Worm (Caenorhabditis elegans) whole organism, L2 larva: Measurements from ENCODE around the gene srh-279.

Source experiments
- C34F6.9 ChIP-seq: fragments of 150-350 bp; optimal IDR thresholded peaks from 2 replicates; lab custom pipeline; 2014; ENCODE audit warnings: missing biosample characterization, missing genetic modification characterization
- F13H6.1 ChIP-seq: sonication (generic microtip); optimal IDR thresholded peaks from 2 replicates; lab custom pipeline; 2016; ENCODE audit warnings: missing genetic modification characterization, missing compliant biosample characterization
- R02D3.7 ChIP-seq: fragments of 150-350 bp; optimal IDR thresholded peaks from 2 replicates; lab custom pipeline; 2014; ENCODE audit warnings: missing biosample characterization, missing genetic modification characterization
- ZK546.5 ChIP-seq: sonication (generic microtip); optimal IDR thresholded peaks from 2 replicates; lab custom pipeline; 2017; ENCODE audit warnings: missing biosample characterization, missing genetic modification characterization
- alr-1 ChIP-seq: fragments of 150-350 bp; optimal IDR thresholded peaks from 2 replicates; lab custom pipeline; 2014; ENCODE audit warnings: missing biosample characterization, missing genetic modification characterization
- aly-2 ChIP-seq: fragments of 150-350 bp; optimal IDR thresholded peaks from 2 replicates; lab custom pipeline; 2014; ENCODE audit warnings: missing biosample characterization, missing genetic modification characterization
- ama-1 ChIP-seq: fragments of 150-350 bp; optimal IDR thresholded peaks from 2 replicates; lab custom pipeline; 2018; ENCODE audit warnings: inconsistent platforms
- blmp-1 ChIP-seq: sonication (generic microtip); optimal IDR thresholded peaks from 2 replicates; lab custom pipeline; 2017; ENCODE audit warnings: missing genetic modification characterization, mild to moderate bottlenecking, missing compliant biosample characterization, antibody characterized with exemption, moderate library complexity; ENCODE audit not compliant: insufficient read depth
- ceh-16 ChIP-seq: fragments of 150-350 bp; optimal IDR thresholded peaks from 2 replicates; lab custom pipeline; 2014; ENCODE audit warnings: missing biosample characterization, missing genetic modification characterization
- ceh-82 ChIP-seq: fragments of 150-350 bp; optimal IDR thresholded peaks from 2 replicates; lab custom pipeline; 2014; ENCODE audit warnings: missing biosample characterization, missing genetic modification characterization
- crh-2 ChIP-seq: sonication (generic microtip); optimal IDR thresholded peaks from 2 replicates; lab custom pipeline; 2017; ENCODE audit warnings: missing biosample characterization, missing genetic modification characterization
- dmd-4 ChIP-seq: sonication (generic microtip); optimal IDR thresholded peaks from 2 replicates; lab custom pipeline; 2017; ENCODE audit warnings: missing biosample characterization, missing genetic modification characterization
- elt-1 ChIP-seq: fragments of 150-350 bp; optimal IDR thresholded peaks from 2 replicates; lab custom pipeline; 2014; ENCODE audit warnings: missing biosample characterization, missing genetic modification characterization
- elt-3 ChIP-seq: sonication (generic microtip); optimal IDR thresholded peaks from 2 replicates; lab custom pipeline; 2017; ENCODE audit warnings: missing biosample characterization, missing genetic modification characterization
- fos-1 ChIP-seq: fragments of 150-350 bp; optimal IDR thresholded peaks from 2 replicates; lab custom pipeline; 2014; ENCODE audit warnings: missing biosample characterization, missing genetic modification characterization
- gmeb-1 ChIP-seq: fragments of 150-350 bp; optimal IDR thresholded peaks from 2 replicates; lab custom pipeline; 2014; ENCODE audit warnings: missing biosample characterization, missing genetic modification characterization
- lin-11 ChIP-seq: fragments of 150-350 bp; sonication (generic microtip); optimal IDR thresholded peaks from 2 replicates; lab custom pipeline; 2014; ENCODE audit warnings: missing biosample characterization, missing genetic modification characterization, inconsistent platforms, mixed read lengths
- lin-13 ChIP-seq: fragments of 150-350 bp; optimal IDR thresholded peaks from 2 replicates; lab custom pipeline; 2014; ENCODE audit warnings: missing biosample characterization, missing genetic modification reagents, missing genetic modification characterization
- lin-39 ChIP-seq: fragments of 150-350 bp; optimal IDR thresholded peaks from 2 replicates; lab custom pipeline; 2014; ENCODE audit warnings: missing biosample characterization, missing genetic modification reagents, missing genetic modification characterization
- lsy-2 ChIP-seq, 2 experiments: fragments of 150-350 bp in 1 of 2; sonication (generic microtip) in 1 of 2; optimal IDR thresholded peaks; 2 replicates each; lab custom pipeline; 2014 to 2017; ENCODE audit warnings: missing biosample characterization in 2 of 2, missing genetic modification characterization in 2 of 2
- mab-5 ChIP-seq: fragments of 150-350 bp; optimal IDR thresholded peaks from 2 replicates; lab custom pipeline; 2014; ENCODE audit warnings: missing biosample characterization, missing genetic modification characterization
- mbf-1 ChIP-seq: sonication (generic microtip); optimal IDR thresholded peaks from 2 replicates; lab custom pipeline; 2017; ENCODE audit warnings: missing biosample characterization, missing genetic modification characterization
- mdl-1 ChIP-seq, 2 experiments: fragments of 150-350 bp in 1 of 2; sonication (generic microtip) in 1 of 2; optimal IDR thresholded peaks; 2 replicates each; lab custom pipeline; 2017; ENCODE audit warnings: missing biosample characterization in 2 of 2, missing genetic modification characterization in 2 of 2
- nhr-11 ChIP-seq: fragments of 150-350 bp; optimal IDR thresholded peaks from 2 replicates; lab custom pipeline; 2014; ENCODE audit warnings: missing biosample characterization, missing genetic modification characterization
- nhr-12 ChIP-seq: fragments of 150-350 bp; optimal IDR thresholded peaks from 2 replicates; lab custom pipeline; 2014; ENCODE audit warnings: missing biosample characterization, missing genetic modification characterization
- nhr-129 ChIP-seq: fragments of 150-350 bp; optimal IDR thresholded peaks from 2 replicates; lab custom pipeline; 2014; ENCODE audit warnings: missing biosample characterization, missing genetic modification characterization
- nhr-23 ChIP-seq: fragments of 150-350 bp; optimal IDR thresholded peaks from 2 replicates; lab custom pipeline; 2014; ENCODE audit warnings: missing biosample characterization, missing genetic modification reagents, missing genetic modification characterization
- nhr-237 ChIP-seq: fragments of 150-350 bp; optimal IDR thresholded peaks from 2 replicates; lab custom pipeline; 2014; ENCODE audit warnings: missing biosample characterization, missing genetic modification characterization
- nhr-6 ChIP-seq: fragments of 150-350 bp; optimal IDR thresholded peaks from 2 replicates; lab custom pipeline; 2014; ENCODE audit warnings: missing biosample characterization, missing genetic modification characterization
- nhr-77 ChIP-seq: fragments of 150-350 bp; optimal IDR thresholded peaks from 2 replicates; lab custom pipeline; 2014; ENCODE audit warnings: missing biosample characterization, missing genetic modification characterization
- sem-4 ChIP-seq: fragments of 150-350 bp; optimal IDR thresholded peaks from 2 replicates; lab custom pipeline; 2014; ENCODE audit warnings: missing biosample characterization, missing genetic modification reagents, missing genetic modification characterization
- skn-1 ChIP-seq: sonication (generic microtip); optimal IDR thresholded peaks from 2 replicates; lab custom pipeline; 2017; ENCODE audit warnings: missing biosample characterization, missing genetic modification characterization
- sma-3 ChIP-seq: sonication (generic microtip); optimal IDR thresholded peaks from 2 replicates; lab custom pipeline; 2016; ENCODE audit warnings: missing genetic modification reagents, missing genetic modification characterization, missing compliant biosample characterization
- sma-9 ChIP-seq, 2 experiments: fragments of 150-350 bp in 1 of 2; sonication (generic microtip) in 1 of 2; optimal IDR thresholded peaks; 2 replicates each; lab custom pipeline; 2014 to 2016; ENCODE audit warnings: missing genetic modification characterization in 2 of 2, mild to moderate bottlenecking in 1 of 2, missing biosample characterization in 1 of 2, missing compliant biosample characterization in 1 of 2, missing genetic modification reagents in 1 of 2, moderate library complexity in 1 of 2
- snpc-4 ChIP-seq: fragments of 150-350 bp; optimal IDR thresholded peaks from 2 replicates; lab custom pipeline; 2014; ENCODE audit warnings: missing biosample characterization, missing genetic modification characterization
- unc-39 ChIP-seq: fragments of 150-350 bp; optimal IDR thresholded peaks from 2 replicates; lab custom pipeline; 2014; ENCODE audit warnings: missing biosample characterization, missing genetic modification characterization
- unc-62 ChIP-seq: fragments of 150-350 bp; optimal IDR thresholded peaks from 2 replicates; lab custom pipeline; 2014; ENCODE audit warnings: missing biosample characterization, missing genetic modification reagents, missing genetic modification characterization
- zag-1 ChIP-seq: fragments of 150-350 bp; optimal IDR thresholded peaks from 2 replicates; lab custom pipeline; 2014; ENCODE audit warnings: missing biosample characterization, missing genetic modification characterization
- ztf-11 ChIP-seq: sonication (generic microtip); optimal IDR thresholded peaks from 2 replicates; lab custom pipeline; 2017; ENCODE audit warnings: missing biosample characterization, missing genetic modification characterization

Gene srh-279

DNA sequence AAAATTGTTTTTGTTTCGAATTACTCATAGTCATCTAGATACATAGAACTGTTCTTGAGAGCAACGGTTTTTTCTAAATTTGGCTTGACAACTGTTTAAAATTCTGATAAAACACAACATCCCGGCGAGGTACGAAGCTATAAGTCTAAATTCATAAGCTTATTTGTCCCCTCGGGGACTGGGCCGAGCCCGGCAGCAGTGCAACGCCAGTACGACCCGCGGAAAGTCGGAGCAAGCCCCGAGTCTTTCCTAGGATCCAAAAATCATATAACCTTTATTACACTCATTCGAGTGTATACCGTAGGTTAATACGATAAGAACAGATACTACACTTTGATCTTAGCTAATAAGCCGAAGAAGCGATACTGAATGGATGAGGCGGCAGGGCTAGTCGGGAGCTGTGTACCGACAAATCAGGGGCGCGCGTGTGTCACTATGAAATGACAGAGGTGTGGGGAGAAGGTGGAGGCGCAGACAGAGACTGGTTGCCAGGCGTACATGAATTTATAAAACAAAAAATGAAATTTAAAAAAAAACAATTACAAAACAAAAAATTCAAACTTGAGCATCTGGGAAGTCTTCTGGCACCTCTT is 33.4 kb downstream of the srh-279 start:
- TF ChIP-seq sma-9 (GFP tag; optimal IDR thresholded peaks at IDR 0.05; lab: Kevin White, UChicago), result peak; percentile 1
- TF ChIP-seq sma-9 (tag; optimal IDR thresholded peaks at IDR 0.05; lab: Kevin White, UChicago), result no peak
- TF ChIP-seq snpc-4 (tag; lab: Kevin White, UChicago), result peak; percentile 21
- TF ChIP-seq unc-62, result no peak
- TF ChIP-seq, all 48 proteins: peak for 2

DNA sequence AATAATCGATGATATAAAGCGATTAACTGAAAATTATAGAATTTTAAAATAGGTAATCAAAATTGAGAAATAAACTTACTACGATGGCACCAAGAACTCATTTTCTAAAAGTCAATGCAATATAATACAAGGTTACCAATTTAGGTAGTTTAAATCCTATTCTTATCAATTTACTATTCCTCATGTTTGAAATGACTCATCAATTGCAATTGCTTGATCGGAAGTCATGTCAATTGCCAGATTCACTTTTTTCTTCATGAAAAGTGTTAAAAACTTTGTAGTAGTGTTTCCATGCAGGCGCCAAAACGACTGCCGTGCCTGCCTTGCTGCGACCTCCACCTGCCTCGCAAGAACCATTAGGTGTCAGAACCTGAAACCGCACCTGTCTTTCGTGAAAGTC is 34.4 kb downstream of the srh-279 start, which contains the start of gene F11A5.13:
Gene F11A5.13, minus strand, starts transcription at position 101 of the 400 bp plus-strand sequence.
- TF ChIP-seq ama-1 (lab: Kevin White, UChicago) (no peak), nhr-23 (no peak), sma-3 (GFP tag; lab: Kevin White, UChicago) (no peak), R02D3.7 (no peak), nhr-77 (no peak), elt-3 (tag; lab: Kevin White, UChicago) (no peak), ceh-16 (tag; lab: Kevin White, UChicago) (no peak), skn-1 (tag; lab: Kevin White, UChicago) (no peak), lin-39 (tag; lab: Kevin White, UChicago) (no peak), mbf-1 (no peak), C34F6.9 (tag; lab: Kevin White, UChicago) (no peak), mab-5 (tag; lab: Kevin White, UChicago) (no peak), F13H6.1 (no peak), crh-2 (tag; lab: Kevin White, UChicago) (no peak), snpc-4 (tag; lab: Kevin White, UChicago) (no peak)

DNA sequence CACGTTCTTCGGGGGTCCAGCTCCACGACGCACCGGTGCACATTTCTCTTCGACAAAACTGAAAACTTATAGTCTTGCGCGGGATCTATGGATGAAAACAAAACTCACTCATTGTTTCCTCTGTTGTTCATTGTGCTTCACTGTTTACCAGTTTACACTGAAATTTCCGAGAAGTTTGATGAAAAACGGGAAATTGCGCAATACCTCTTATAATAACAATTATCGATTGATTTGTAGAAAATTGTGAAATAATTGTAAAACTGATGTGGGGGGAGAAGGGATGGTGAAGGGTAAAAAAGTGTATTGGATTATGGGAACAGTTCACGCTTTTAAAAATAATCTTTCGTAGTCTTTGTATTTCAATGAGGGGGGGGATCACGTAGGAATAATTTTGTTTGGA is 37.2 kb downstream of the srh-279 start:
- TF ChIP-seq fos-1 (tag; lab: Kevin White, UChicago) (no peak), nhr-237 (tag; lab: Kevin White, UChicago) (no peak), sma-9 (GFP tag; optimal IDR thresholded peaks at IDR 0.05; lab: Kevin White, UChicago) (no peak), sma-9 (tag; optimal IDR thresholded peaks at IDR 0.05; lab: Kevin White, UChicago) (no peak), lsy-2 (tag; optimal IDR thresholded peaks at IDR 0.05; lab: Kevin White, UChicago) (no peak)
- TF ChIP-seq, all 48 proteins: peak for 0

DNA sequence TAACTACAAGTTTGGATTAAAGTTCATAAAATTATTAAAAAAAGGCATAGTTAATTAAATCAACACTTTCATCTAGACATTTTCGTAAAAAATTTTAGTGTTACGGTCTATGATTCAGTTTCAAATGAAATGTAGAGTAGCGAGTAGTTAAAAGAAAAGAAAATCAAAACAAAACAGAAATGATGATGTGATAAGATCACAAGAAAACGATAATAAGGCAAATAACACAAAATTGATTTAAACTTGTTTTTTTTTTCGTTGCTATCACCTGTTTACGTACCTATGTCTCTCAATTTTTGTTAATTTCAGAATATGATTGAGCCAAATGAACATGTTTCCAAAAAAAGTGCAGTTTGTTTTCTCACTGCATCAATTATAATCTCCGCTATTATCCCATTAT is 37.7 kb downstream of the srh-279 start, which contains the start of the genes F21H7.2 and F21H7.12:
Gene F21H7.2, minus strand, starts transcription at position 101 of the 400 bp plus-strand sequence.
Gene F21H7.12, plus strand, starts transcription at position 270 of the 400 bp plus-strand sequence.
- TF ChIP-seq lin-11 (tag; lab: Kevin White, UChicago) (no peak), C34F6.9 (tag; lab: Kevin White, UChicago) (no peak), nhr-237 (tag; lab: Kevin White, UChicago) (no peak), alr-1 (tag; lab: Kevin White, UChicago) (no peak), ztf-11 (tag; lab: Kevin White, UChicago) (no peak), fos-1 (tag; lab: Kevin White, UChicago) (no peak), nhr-12 (tag; lab: Kevin White, UChicago) (no peak), nhr-129 (tag; lab: Kevin White, UChicago) (no peak), lin-39 (tag; lab: Kevin White, UChicago) (no peak), sem-4 (tag; lab: Kevin White, UChicago) (no peak), sma-3 (GFP tag; lab: Kevin White, UChicago) (no peak), elt-1 (tag; lab: Kevin White, UChicago) (no peak), unc-62 (no peak), snpc-4 (tag; lab: Kevin White, UChicago) (no peak), blmp-1 (tag; lab: Kevin White, UChicago) (no peak), nhr-23 (no peak)

DNA sequence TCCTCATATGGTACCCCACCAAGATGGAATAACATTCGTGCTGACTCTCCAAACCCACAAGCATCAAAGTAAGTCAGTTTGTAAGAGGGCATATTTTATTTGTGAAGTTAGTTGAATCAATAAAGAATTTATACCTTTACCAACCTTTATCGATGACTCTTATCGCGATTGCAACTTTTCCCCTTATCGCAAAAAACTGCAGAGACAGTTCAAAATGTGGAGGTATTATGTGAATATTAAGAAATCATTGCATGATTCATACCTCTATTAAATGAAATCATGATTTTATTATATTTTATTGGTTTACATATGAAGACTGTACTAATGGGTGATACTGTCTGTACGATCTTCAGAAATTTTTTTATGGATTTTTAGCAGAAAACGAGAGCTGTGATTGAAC is 40.0 kb downstream of the srh-279 start, which contains the start of gene gst-22:
Gene gst-22, minus strand, starts transcription at position 103 of the 400 bp plus-strand sequence.
- TF ChIP-seq sem-4 (tag; lab: Kevin White, UChicago) (no peak), crh-2 (tag; lab: Kevin White, UChicago) (no peak), mdl-1 (tag; optimal IDR thresholded peaks at IDR 0.05; lab: Kevin White, UChicago) (no peak), nhr-23 (no peak), lin-39 (tag; lab: Kevin White, UChicago) (no peak), skn-1 (tag; lab: Kevin White, UChicago) (peak; percentile 10), ceh-82 (no peak), nhr-129 (tag; lab: Kevin White, UChicago) (no peak), zag-1 (tag; lab: Kevin White, UChicago) (no peak), nhr-77 (no peak), nhr-237 (tag; lab: Kevin White, UChicago) (no peak), lin-11 (tag; lab: Kevin White, UChicago) (no peak), sma-9 (GFP tag; optimal IDR thresholded peaks at IDR 0.05; lab: Kevin White, UChicago) (peak; percentile 56), sma-9 (tag; optimal IDR thresholded peaks at IDR 0.05; lab: Kevin White, UChicago) (no peak), lin-13 (no peak), ZK546.5 (no peak), gmeb-1 (tag; lab: Kevin White, UChicago) (peak; percentile 5), nhr-6 (tag; lab: Kevin White, UChicago) (no peak), mbf-1 (no peak), aly-2 (tag; lab: Kevin White, UChicago) (no peak), dmd-4 (tag; lab: Kevin White, UChicago) (no peak), lsy-2 (tag; optimal IDR thresholded peaks at IDR 0.05; lab: Kevin White, UChicago) (no peak), elt-1 (tag; lab: Kevin White, UChicago) (no peak), sma-3 (GFP tag; lab: Kevin White, UChicago) (no peak), nhr-11 (tag; lab: Kevin White, UChicago) (no peak), unc-39 (no peak), fos-1 (tag; lab: Kevin White, UChicago) (peak; percentile 99), elt-3 (tag; lab: Kevin White, UChicago) (no peak)
